Worm (Caenorhabditis elegans) whole organism, early embryonic: Measurements from ENCODE around the gene F22F7.12.

Source experiments
- B0310.2 ChIP-seq: sonication (generic microtip); optimal IDR thresholded peaks from 2 replicates; lab custom pipeline; 2016; ENCODE audit warnings: mild to moderate bottlenecking, missing genetic modification characterization, missing compliant biosample characterization
- F13C5.2 ChIP-seq: sonication (generic microtip); optimal IDR thresholded peaks from 2 replicates; lab custom pipeline; 2017; ENCODE audit warnings: mild to moderate bottlenecking, missing genetic modification characterization, inconsistent platforms, missing compliant biosample characterization
- aly-1 ChIP-seq: sonication (generic microtip); optimal IDR thresholded peaks from 2 replicates; lab custom pipeline; 2016; ENCODE audit warnings: missing genetic modification characterization, missing compliant biosample characterization
- ama-1 ChIP-seq: fragments of 150-350 bp; optimal IDR thresholded peaks from 2 replicates; lab custom pipeline; 2014
- ceh-13 ChIP-seq: fragments of 200-800 bp; sonication (Bioruptor generic); optimal IDR thresholded peaks from 2 replicates; lab custom pipeline; 2018; ENCODE audit warnings: mild to moderate bottlenecking, missing genetic modification characterization, missing compliant biosample characterization
- ceh-36 ChIP-seq: sonication (generic microtip); optimal IDR thresholded peaks from 2 replicates; lab custom pipeline; 2016; ENCODE audit warnings: missing genetic modification characterization, inconsistent platforms, missing compliant biosample characterization
- ets-7 ChIP-seq: sonication (generic microtip); optimal IDR thresholded peaks from 2 replicates; lab custom pipeline; 2016; ENCODE audit warnings: missing genotype, missing genetic modification characterization, missing compliant biosample characterization
- flt-1 ChIP-seq: fragments of 200-800 bp; sonication (Bioruptor generic); IDR thresholded peaks from 2 replicates; pipeline ENCODE4 v1.3.6; 2022; ENCODE audit warnings: missing genetic modification characterization, missing compliant biosample characterization
- hmg-4 ChIP-seq: fragments of 200-800 bp; sonication (Bioruptor generic); optimal IDR thresholded peaks from 2 replicates; lab custom pipeline; 2018; ENCODE audit warnings: mild to moderate bottlenecking, missing genetic modification characterization, missing compliant biosample characterization
- hnd-1 ChIP-seq: sonication (generic microtip); optimal IDR thresholded peaks from 2 replicates; lab custom pipeline; 2016; ENCODE audit warnings: missing genetic modification characterization, missing compliant biosample characterization
- sea-1 ChIP-seq: fragments of 200-800 bp; sonication (Bioruptor generic); conservative IDR thresholded peaks from 2 replicates; pipeline ENCODE4 v1.3.6; 2022; ENCODE audit warnings: missing genetic modification characterization, missing compliant biosample characterization
- tbx-11 ChIP-seq: fragments of 200-800 bp; sonication (Bioruptor generic); IDR thresholded peaks from 2 replicates; pipeline ENCODE4 v1.3.6; 2022; ENCODE audit warnings: missing genetic modification characterization, missing compliant biosample characterization
- tbx-37 ChIP-seq: fragments of 200-800 bp; sonication (Bioruptor generic); conservative IDR thresholded peaks from 2 replicates; pipeline ENCODE4 v1.3.6; 2022; ENCODE audit warnings: missing genetic modification reagents, missing genetic modification characterization, missing compliant biosample characterization
- tra-4 ChIP-seq: sonication (generic microtip); optimal IDR thresholded peaks from 2 replicates; lab custom pipeline; 2017; ENCODE audit warnings: missing genetic modification characterization, missing compliant biosample characterization

DNA sequence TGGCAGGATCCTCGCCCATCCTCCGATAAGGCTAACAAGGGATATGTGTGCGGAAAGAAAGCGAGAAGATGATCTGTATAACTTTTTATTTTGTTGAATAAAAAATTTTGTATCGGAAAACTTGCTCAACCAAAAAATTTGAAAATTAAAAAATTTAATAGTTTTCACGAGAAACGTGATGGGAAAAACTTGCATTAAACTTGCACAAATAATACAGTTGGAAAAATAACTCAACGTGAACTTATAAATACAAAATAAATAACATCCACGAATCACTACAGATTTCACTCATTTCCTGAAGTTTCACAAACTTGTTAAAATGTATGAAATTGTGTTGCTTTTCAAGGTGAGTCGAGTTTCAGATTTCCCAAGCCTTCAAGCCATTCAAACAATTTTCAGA lies 45.3 kb downstream of the F22F7.12 start, which contains the start of gene F36F12.7:
- no peak for TF ChIP-seq sea-1 (GFP tag; lab: Robert Waterston, UW)
- TF ChIP-seq ama-1 (lab: Kevin White, UChicago) = no peak
- no peak for TF ChIP-seq hnd-1
- TF ChIP-seq F13C5.2 (tag; lab: Kevin White, UChicago) = no peak
- TF ChIP-seq flt-1 = no peak
- no peak for TF ChIP-seq hmg-4 (GFP tag; lab: Kevin White, UChicago)
- no peak for TF ChIP-seq ets-7 (tag; lab: Kevin White, UChicago)
- no peak for TF ChIP-seq aly-1
- TF ChIP-seq ceh-36 = no peak
- TF ChIP-seq ceh-13 = no peak
- no peak for TF ChIP-seq tbx-11 (GFP tag; lab: Robert Waterston, UW)
- TF ChIP-seq B0310.2 = no peak
- TF ChIP-seq tra-4 (tag; lab: Kevin White, UChicago) = no peak
- no peak for TF ChIP-seq tbx-37
